Worm (Caenorhabditis elegans): Measurements from ENCODE around the gene kin-9.

DNA sequence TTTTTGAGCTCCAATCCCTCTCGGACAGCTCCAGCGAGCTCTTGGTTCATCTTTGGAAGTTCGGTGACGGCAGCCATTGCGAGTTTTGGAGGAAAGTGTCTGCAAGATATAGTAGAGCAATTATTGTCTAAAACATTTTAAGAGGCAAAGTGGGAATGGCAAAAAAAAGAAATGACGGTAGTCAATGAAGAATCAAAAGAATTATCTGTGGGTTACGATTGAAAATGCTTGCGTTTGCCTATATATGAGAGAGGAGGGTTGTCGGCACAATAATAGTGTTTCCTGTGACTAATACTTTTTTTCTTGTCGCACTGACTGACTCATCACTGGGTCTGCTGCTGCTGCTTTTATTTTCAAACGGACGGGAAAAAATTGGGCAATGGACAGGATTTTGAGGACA lies 8.8 kb upstream of the kin-9 start, which contains the start of gene tth-1:
- TF ChIP-seq ama-1 (optimal IDR thresholded peaks at IDR 0.05) (no peak), F13H6.1 (tag; optimal IDR thresholded peaks at IDR 0.05) (no peak), hlh-13 (GFP tag; optimal IDR thresholded peaks at IDR 0.05) (no peak), ceh-34 (tag; optimal IDR thresholded peaks at IDR 0.05) (no peak), ceh-45 (GFP tag; IDR thresholded peaks at IDR 0.05) (no peak), ahr-1 (tag; optimal IDR thresholded peaks at IDR 0.05) (no peak), sox-4 (tag; optimal IDR thresholded peaks at IDR 0.05) (no peak), nhr-232 (tag; optimal IDR thresholded peaks at IDR 0.05) (no peak), fax-1 (tag; optimal IDR thresholded peaks at IDR 0.05) (no peak)

All from whole organism, late embryonic.